Worm (Caenorhabditis elegans) whole organism, late embryonic: ENCODE data around the gene frl-1.

Experiments
- ahr-1 ChIP-seq: sonication (generic microtip); optimal IDR thresholded peaks from 2 replicates; lab custom pipeline; 2016; ENCODE audit warnings: missing genetic modification characterization, missing compliant biosample characterization
- ama-1 ChIP-seq: fragments of 150-350 bp; optimal IDR thresholded peaks from 2 replicates; lab custom pipeline; 2014
- ceh-19 ChIP-seq: fragments of 200-800 bp; sonication (Bioruptor generic); optimal IDR thresholded peaks from 2 replicates; lab custom pipeline; 2018; ENCODE audit warnings: mild to moderate bottlenecking, missing genetic modification characterization, missing compliant biosample characterization
- ceh-24 ChIP-seq: sonication (generic microtip); optimal IDR thresholded peaks from 2 replicates; lab custom pipeline; 2016; ENCODE audit warnings: mild to moderate bottlenecking, missing genetic modification characterization, missing compliant biosample characterization
- che-1 ChIP-seq: sonication (generic microtip); optimal IDR thresholded peaks from 2 replicates; lab custom pipeline; 2016; ENCODE audit warnings: mild to moderate bottlenecking, missing genetic modification characterization, missing compliant biosample characterization
- fax-1 ChIP-seq: sonication (generic microtip); optimal IDR thresholded peaks from 2 replicates; lab custom pipeline; 2016; ENCODE audit warnings: missing genotype, missing genetic modification characterization, missing compliant biosample characterization
- npax-4 ChIP-seq: sonication (generic microtip); optimal IDR thresholded peaks from 2 replicates; lab custom pipeline; 2016; ENCODE audit warnings: missing genetic modification characterization, missing compliant biosample characterization
- pha-4 ChIP-seq: fragments of 150-350 bp; optimal IDR thresholded peaks from 2 replicates; lab custom pipeline; 2018; ENCODE audit warnings: missing biosample characterization, missing genetic modification reagents, missing genetic modification characterization
- ztf-16 ChIP-seq: sonication (generic microtip); optimal IDR thresholded peaks from 2 replicates; lab custom pipeline; 2017; ENCODE audit warnings: missing genetic modification characterization, missing compliant biosample characterization

- no peak for TF ChIP-seq ceh-19
- no peak for TF ChIP-seq ama-1 (lab: Kevin White, UChicago)
- no peak for TF ChIP-seq npax-4 (tag; lab: Kevin White, UChicago)
- no peak for TF ChIP-seq pha-4
- TF ChIP-seq ceh-24 (tag; lab: Kevin White, UChicago) = no peak
- TF ChIP-seq ztf-16 = no peak
- no peak for TF ChIP-seq ahr-1
- no peak for TF ChIP-seq che-1 (tag; lab: Kevin White, UChicago)
- TF ChIP-seq fax-1 (tag; lab: Kevin White, UChicago) = no peak
Measured at ce11 chrIII:2150555-2150954, 26.6 kb downstream of the frl-1 start.
